Worm (Caenorhabditis elegans): Measurements from ENCODE around the gene F54G2.1.

DNA sequence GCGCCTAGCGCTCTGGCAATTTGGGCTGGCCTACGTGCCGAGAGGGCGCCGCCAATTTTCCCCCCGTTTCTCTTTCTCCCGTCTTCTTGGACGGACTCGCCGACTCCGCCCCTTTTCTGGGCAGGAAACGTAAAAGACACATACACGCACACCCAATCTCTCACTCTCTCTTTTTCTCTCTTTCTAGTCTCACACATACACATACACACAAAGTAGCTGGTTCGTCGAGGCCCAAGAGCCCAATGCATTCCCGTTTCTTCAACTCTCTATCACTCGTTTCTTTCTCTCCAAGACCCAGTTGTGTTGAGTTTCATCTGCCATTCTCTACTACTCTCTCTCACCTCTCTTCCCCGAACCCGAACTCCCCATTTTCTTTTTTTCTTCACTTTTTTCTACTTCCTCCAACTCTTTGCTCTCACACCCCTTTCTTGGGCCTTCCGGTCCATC is 65.3 kb downstream of the F54G2.1 start:
- TF ChIP-seq K02D7.2 (tag; optimal IDR thresholded peaks at IDR 0.05) (no peak), gmeb-2 (tag; optimal IDR thresholded peaks at IDR 0.05) (no peak), pha-4 (tag; optimal IDR thresholded peaks at IDR 0.05) (no peak)

Data from whole organism, late embryonic.